Worm (Caenorhabditis elegans): Measurements from ENCODE around the gene sdz-21.
A peak's percentile ranks its signal among the peaks of the same experiment; 100 is the strongest.

The sdz-21 gene

ce11 chrIII:5623418-5623817 lies 33.4 kb downstream of the sdz-21 start:
- TF ChIP-seq blmp-1 (tag; optimal IDR thresholded peaks at IDR 0.05) (no peak), nhr-28 (tag; optimal IDR thresholded peaks at IDR 0.05) (no peak), hlh-1 (tag; optimal IDR thresholded peaks at IDR 0.05) (peak; percentile 38), unc-120 (tag; optimal IDR thresholded peaks at IDR 0.05; ENCODE audit: poor library complexity, severe bottlenecking) (peak; percentile 30), ceh-43 (GFP tag; optimal IDR thresholded peaks at IDR 0.05) (no peak), zip-8 (tag; optimal IDR thresholded peaks at IDR 0.05) (no peak), drap-1 (GFP tag; optimal IDR thresholded peaks at IDR 0.05) (no peak), ztf-11 (tag; optimal IDR thresholded peaks at IDR 0.05) (no peak), sem-2 (GFP tag; optimal IDR thresholded peaks at IDR 0.05) (no peak)

- no peak for TF ChIP-seq flh-1 (GFP tag; optimal IDR thresholded peaks at IDR 0.05)
- TF ChIP-seq tbx-8 (GFP tag; optimal IDR thresholded peaks at IDR 0.05), result no peak
These were observed 34.4 kb downstream of the sdz-21 start for ce11 chrIII:5622232-5623009.

ce11 chrIII:5621236-5621635 lies 35.6 kb downstream of the sdz-21 start:
- TF ChIP-seq ces-1 (GFP tag; optimal IDR thresholded peaks at IDR 0.05), result peak; percentile 71
- TF ChIP-seq bed-3 (GFP tag; optimal IDR thresholded peaks at IDR 0.05), result no peak
- peak; percentile 61 for TF ChIP-seq unc-62 (GFP tag; optimal IDR thresholded peaks at IDR 0.05)
- TF ChIP-seq nhr-76 (tag; optimal IDR thresholded peaks at IDR 0.05), result no peak
- TF ChIP-seq blmp-1 (tag; optimal IDR thresholded peaks at IDR 0.05), result peak; percentile 21
- TF ChIP-seq zip-8 (tag; optimal IDR thresholded peaks at IDR 0.05), result no peak
- TF ChIP-seq lin-13 (tag; optimal IDR thresholded peaks at IDR 0.05), result peak; percentile 26
- no peak for TF ChIP-seq ham-2 (GFP tag; optimal IDR thresholded peaks at IDR 0.05)
- no peak for TF ChIP-seq tbx-8 (GFP tag; optimal IDR thresholded peaks at IDR 0.05)
- TF ChIP-seq sptf-1 (tag; optimal IDR thresholded peaks at IDR 0.05), result no peak
- TF ChIP-seq sem-2 (GFP tag; optimal IDR thresholded peaks at IDR 0.05), result no peak
- no peak for TF ChIP-seq cnd-1 (tag; optimal IDR thresholded peaks at IDR 0.05)
- TF ChIP-seq nhr-12 (tag; optimal IDR thresholded peaks at IDR 0.05), result peak; percentile 18
- peak; percentile 99 for TF ChIP-seq nhr-2 (tag; optimal IDR thresholded peaks at IDR 0.05)
- no peak for TF ChIP-seq lin-32 (GFP tag; optimal IDR thresholded peaks at IDR 0.05)
- TF ChIP-seq pha-4 (tag; optimal IDR thresholded peaks at IDR 0.05), result peak; percentile 71
- TF ChIP-seq hlh-1 (tag; optimal IDR thresholded peaks at IDR 0.05), result peak; percentile 20
- no peak for TF ChIP-seq elt-3 (tag; optimal IDR thresholded peaks at IDR 0.05)
- TF ChIP-seq ceh-39 (tag; optimal IDR thresholded peaks at IDR 0.05), result no peak
- no peak for TF ChIP-seq mep-1 (tag; optimal IDR thresholded peaks at IDR 0.05)
- no peak for TF ChIP-seq elt-1 (tag; optimal IDR thresholded peaks at IDR 0.05; ENCODE audit: borderline replicate concordance, insufficient read depth)
- TF ChIP-seq mls-2 (tag; optimal IDR thresholded peaks at IDR 0.05), result peak; percentile 62
- TF ChIP-seq lsy-2 (tag; optimal IDR thresholded peaks at IDR 0.05), result peak; percentile 64
- TF ChIP-seq mab-5 (tag; optimal IDR thresholded peaks at IDR 0.05), result no peak
- no peak for TF ChIP-seq snpc-4 (tag; optimal IDR thresholded peaks at IDR 0.05)
- TF ChIP-seq ceh-83 (GFP tag; optimal IDR thresholded peaks at IDR 0.05), result no peak
- TF ChIP-seq unc-39 (tag; optimal IDR thresholded peaks at IDR 0.05), result no peak
- peak; percentile 61 for TF ChIP-seq unc-120 (tag; optimal IDR thresholded peaks at IDR 0.05; ENCODE audit: poor library complexity, severe bottlenecking)
- TF ChIP-seq flh-1 (GFP tag; optimal IDR thresholded peaks at IDR 0.05), result no peak
- TF ChIP-seq ceh-43 (GFP tag; optimal IDR thresholded peaks at IDR 0.05), result no peak
- TF ChIP-seq drap-1 (GFP tag; optimal IDR thresholded peaks at IDR 0.05), result no peak
- no peak for TF ChIP-seq nhr-28 (tag; optimal IDR thresholded peaks at IDR 0.05)
- TF ChIP-seq M03D4.4 (tag; optimal IDR thresholded peaks at IDR 0.05), result no peak
- no peak for TF ChIP-seq ztf-11 (tag; optimal IDR thresholded peaks at IDR 0.05)
- no peak for TF ChIP-seq nhr-237 (tag; optimal IDR thresholded peaks at IDR 0.05)

ce11 chrIII:5620186-5620585 lies 36.7 kb downstream of the sdz-21 start:
- no peak for TF ChIP-seq hlh-1 (tag; optimal IDR thresholded peaks at IDR 0.05)
- TF ChIP-seq mab-5 (tag; optimal IDR thresholded peaks at IDR 0.05), result no peak
- TF ChIP-seq flh-1 (GFP tag; optimal IDR thresholded peaks at IDR 0.05), result no peak
- TF ChIP-seq nhr-76 (tag; optimal IDR thresholded peaks at IDR 0.05), result no peak
- no peak for TF ChIP-seq zip-8 (tag; optimal IDR thresholded peaks at IDR 0.05)
- no peak for TF ChIP-seq sptf-1 (tag; optimal IDR thresholded peaks at IDR 0.05)
- TF ChIP-seq sem-2 (GFP tag; optimal IDR thresholded peaks at IDR 0.05), result no peak

Measured in whole organism, mixed stage, embryonic.